Worm (Caenorhabditis elegans) whole organism, early embryonic: ENCODE data around the gene frpr-19.

Experiments
- B0310.2 ChIP-seq: sonication (generic microtip); optimal IDR thresholded peaks from 2 replicates; lab custom pipeline; 2016; ENCODE audit warnings: mild to moderate bottlenecking, missing genetic modification characterization, missing compliant biosample characterization
- aly-1 ChIP-seq: sonication (generic microtip); optimal IDR thresholded peaks from 2 replicates; lab custom pipeline; 2016; ENCODE audit warnings: missing genetic modification characterization, missing compliant biosample characterization
- ama-1 ChIP-seq: fragments of 150-350 bp; optimal IDR thresholded peaks from 2 replicates; lab custom pipeline; 2014
- ceh-13 ChIP-seq: fragments of 200-800 bp; sonication (Bioruptor generic); optimal IDR thresholded peaks from 2 replicates; lab custom pipeline; 2018; ENCODE audit warnings: mild to moderate bottlenecking, missing genetic modification characterization, missing compliant biosample characterization
- ceh-36 ChIP-seq: sonication (generic microtip); optimal IDR thresholded peaks from 2 replicates; lab custom pipeline; 2016; ENCODE audit warnings: missing genetic modification characterization, inconsistent platforms, missing compliant biosample characterization
- ets-7 ChIP-seq: sonication (generic microtip); optimal IDR thresholded peaks from 2 replicates; lab custom pipeline; 2016; ENCODE audit warnings: missing genotype, missing genetic modification characterization, missing compliant biosample characterization
- flt-1 ChIP-seq: fragments of 200-800 bp; sonication (Bioruptor generic); IDR thresholded peaks from 2 replicates; pipeline ENCODE4 v1.3.6; 2022; ENCODE audit warnings: missing genetic modification characterization, missing compliant biosample characterization
- hnd-1 ChIP-seq: sonication (generic microtip); optimal IDR thresholded peaks from 2 replicates; lab custom pipeline; 2016; ENCODE audit warnings: missing genetic modification characterization, missing compliant biosample characterization
- scrt-1 ChIP-seq: fragments of 200-800 bp; sonication (Bioruptor generic); IDR thresholded peaks from 2 replicates; pipeline ENCODE4 v1.3.6; 2022; ENCODE audit warnings: missing genetic modification characterization, missing compliant biosample characterization
- sea-1 ChIP-seq: fragments of 200-800 bp; sonication (Bioruptor generic); conservative IDR thresholded peaks from 2 replicates; pipeline ENCODE4 v1.3.6; 2022; ENCODE audit warnings: missing genetic modification characterization, missing compliant biosample characterization
- tbx-37 ChIP-seq: fragments of 200-800 bp; sonication (Bioruptor generic); conservative IDR thresholded peaks from 2 replicates; pipeline ENCODE4 v1.3.6; 2022; ENCODE audit warnings: missing genetic modification reagents, missing genetic modification characterization, missing compliant biosample characterization
- tra-4 ChIP-seq: sonication (generic microtip); optimal IDR thresholded peaks from 2 replicates; lab custom pipeline; 2017; ENCODE audit warnings: missing genetic modification characterization, missing compliant biosample characterization

- TF ChIP-seq flt-1 (no peak), B0310.2 (no peak), scrt-1 (GFP tag; lab: Robert Waterston, UW) (no peak), ama-1 (lab: Kevin White, UChicago) (no peak), sea-1 (GFP tag; lab: Robert Waterston, UW) (no peak), tbx-37 (GFP tag; lab: Robert Waterston, UW) (no peak), ets-7 (no peak), aly-1 (tag; lab: Kevin White, UChicago) (no peak), tra-4 (tag; lab: Kevin White, UChicago) (no peak), ceh-36 (no peak), ceh-13 (no peak), hnd-1 (no peak)
Measured at ce11 chrIV:1727538-1728072, 53.9 kb downstream of the frpr-19 start.
